Worm (Caenorhabditis elegans) whole organism, L4 larva: ENCODE measurements around the gene F16B4.2.

Experiments used
- F26F4.8 ChIP-seq: fragments of 200-800 bp; sonication (Bioruptor generic); conservative IDR thresholded peaks from 2 replicates; pipeline ENCODE4 v1.3.6; 2022; ENCODE audit warnings: missing genetic modification characterization, missing compliant biosample characterization
- ama-1 ChIP-seq: fragments of 150-350 bp; optimal IDR thresholded peaks from 2 replicates; lab custom pipeline; 2014; ENCODE audit warnings: inconsistent platforms, mixed read lengths
- lsy-2 ChIP-seq, 2 experiments: fragments of 150-350 bp in 1 of 2; sonication (generic microtip) in 1 of 2; optimal IDR thresholded peaks; 2 replicates each; lab custom pipeline; 2014 to 2017; ENCODE audit warnings: missing biosample characterization in 2 of 2, missing genetic modification characterization in 2 of 2
- mdl-1 ChIP-seq, 2 experiments: fragments of 150-350 bp in 1 of 2; sonication (generic microtip) in 1 of 2; optimal IDR thresholded peaks; 2 replicates each; lab custom pipeline; 2014 to 2017; ENCODE audit warnings: missing biosample characterization in 2 of 2, missing genetic modification characterization in 2 of 2
- nhr-48 ChIP-seq: sonication (generic microtip); optimal IDR thresholded peaks from 2 replicates; lab custom pipeline; 2016; ENCODE audit warnings: mild to moderate bottlenecking, missing genetic modification characterization, missing compliant biosample characterization
- snpc-4 ChIP-seq: fragments of 150-350 bp; optimal IDR thresholded peaks from 2 replicates; lab custom pipeline; 2014; ENCODE audit warnings: missing biosample characterization, missing genetic modification characterization
- ztf-11 ChIP-seq: fragments of 150-350 bp; optimal IDR thresholded peaks from 2 replicates; lab custom pipeline; 2014; ENCODE audit warnings: missing biosample characterization, missing genetic modification characterization

DNA sequence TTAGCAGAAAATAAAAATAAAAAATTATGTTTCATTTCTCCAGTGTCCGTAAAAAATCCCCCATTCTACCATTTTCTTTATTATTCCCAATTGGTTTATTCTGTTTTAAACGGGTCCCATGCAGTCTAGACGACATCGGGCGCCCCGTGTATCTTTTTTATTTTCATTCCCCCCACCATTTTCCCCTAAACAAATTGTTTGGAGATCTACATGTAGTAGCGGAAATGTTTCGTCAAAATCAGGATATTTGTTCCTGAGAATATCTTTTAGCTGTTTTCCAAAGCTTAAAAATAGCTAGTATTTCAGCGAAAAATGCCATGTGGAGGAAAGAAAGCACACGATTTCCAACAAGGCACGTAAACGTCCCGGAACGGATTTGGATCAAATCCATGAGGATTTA lies 12.7 kb upstream of the F16B4.2 start, which contains the start of gene F16B4.5:
- TF ChIP-seq lsy-2 (tag; optimal IDR thresholded peaks at IDR 0.05; lab: Kevin White, UChicago) (no peak), ama-1 (lab: Kevin White, UChicago) (no peak), ztf-11 (tag; lab: Kevin White, UChicago) (no peak), F26F4.8 (GFP tag; lab: Robert Waterston, UW) (no peak), nhr-48 (no peak), snpc-4 (tag; lab: Kevin White, UChicago) (no peak), mdl-1 (tag; optimal IDR thresholded peaks at IDR 0.05; lab: Kevin White, UChicago) (no peak)
